Worm (Caenorhabditis elegans): ENCODE measurements around the gene F54E7.9.

F54E7.9 gene

ce11 chrIII:5721888-5722287 is 44.2 kb upstream of the F54E7.9 start (continued):
- TF ChIP-seq nhr-6 (tag; optimal IDR thresholded peaks at IDR 0.05) (no peak), sem-4 (tag; optimal IDR thresholded peaks at IDR 0.05) (peak; percentile 74), ZK546.5 (tag; optimal IDR thresholded peaks at IDR 0.05) (no peak), ztf-11 (tag; optimal IDR thresholded peaks at IDR 0.05) (no peak)

ce11 chrIII:5721488-5721887 is 43.8 kb upstream of the F54E7.9 start:
- TF ChIP-seq nhr-237 (tag; optimal IDR thresholded peaks at IDR 0.05) (no peak), nhr-12 (tag; optimal IDR thresholded peaks at IDR 0.05) (no peak), sem-4 (tag; optimal IDR thresholded peaks at IDR 0.05) (no peak), unc-62 (GFP tag; optimal IDR thresholded peaks at IDR 0.05) (no peak), ceh-16 (tag; optimal IDR thresholded peaks at IDR 0.05) (no peak), ztf-1 (GFP tag; conservative IDR thresholded peaks at IDR 0.05) (no peak), ztf-11 (tag; optimal IDR thresholded peaks at IDR 0.05) (no peak), nhr-6 (tag; optimal IDR thresholded peaks at IDR 0.05) (no peak), gmeb-1 (tag; optimal IDR thresholded peaks at IDR 0.05) (no peak), Y55F3AM.14 (GFP tag; optimal IDR thresholded peaks at IDR 0.05) (no peak), dmd-4 (tag; optimal IDR thresholded peaks at IDR 0.05) (no peak), lin-39 (tag; optimal IDR thresholded peaks at IDR 0.05) (no peak), alr-1 (tag; optimal IDR thresholded peaks at IDR 0.05) (no peak), mbf-1 (tag; optimal IDR thresholded peaks at IDR 0.05) (no peak), lin-13 (GFP tag; optimal IDR thresholded peaks at IDR 0.05) (no peak)

ce11 chrIII:5720266-5721019 is 42.8 kb upstream of the F54E7.9 start:
- TF ChIP-seq nhr-129 (tag; optimal IDR thresholded peaks at IDR 0.05) = no peak
- TF ChIP-seq sma-9 (GFP tag; optimal IDR thresholded peaks at IDR 0.05) = peak; percentile 2
- TF ChIP-seq sma-9 (tag; optimal IDR thresholded peaks at IDR 0.05) = no peak

- TF ChIP-seq blmp-1 (tag; optimal IDR thresholded peaks at IDR 0.05; ENCODE audit: insufficient read depth) (no peak), gmeb-1 (tag; optimal IDR thresholded peaks at IDR 0.05) (peak; percentile 35), lsy-2 (tag; optimal IDR thresholded peaks at IDR 0.05) (peak; percentile 8 to 18), nhr-11 (tag; optimal IDR thresholded peaks at IDR 0.05) (no peak)
Measured at ce11 chrIII:5719832-5720194, 42.1 kb upstream of the F54E7.9 start.

ce11 chrIII:5719105-5719831 is 41.6 kb upstream of the F54E7.9 start:
- TF ChIP-seq ceh-16 (tag; optimal IDR thresholded peaks at IDR 0.05) (peak; percentile 80), egl-27 (tag; optimal IDR thresholded peaks at IDR 0.05) (no peak)

- no peak for TF ChIP-seq ztf-4 (tag; optimal IDR thresholded peaks at IDR 0.05)
- peak; percentile 4 for TF ChIP-seq ceh-16 (tag; optimal IDR thresholded peaks at IDR 0.05)
Measured at ce11 chrIII:5718385-5718784, 40.7 kb upstream of the F54E7.9 start.

ce11 chrIII:5717173-5717748 is 39.6 kb upstream of the F54E7.9 start:
- no peak for TF ChIP-seq ceh-82 (tag; optimal IDR thresholded peaks at IDR 0.05)
- peak; percentile 28 for TF ChIP-seq ama-1 (optimal IDR thresholded peaks at IDR 0.05)

ce11 chrIII:5715467-5715866 is 37.8 kb upstream of the F54E7.9 start:
- TF ChIP-seq skn-1 (tag; optimal IDR thresholded peaks at IDR 0.05) (no peak), mab-5 (tag; optimal IDR thresholded peaks at IDR 0.05) (no peak), lsy-2 (tag; optimal IDR thresholded peaks at IDR 0.05) (peak in 1 of 2 experiments; percentile 64), nhr-6 (tag; optimal IDR thresholded peaks at IDR 0.05) (no peak), nhr-12 (tag; optimal IDR thresholded peaks at IDR 0.05) (no peak), ztf-1 (GFP tag; conservative IDR thresholded peaks at IDR 0.05) (no peak), alr-1 (tag; optimal IDR thresholded peaks at IDR 0.05) (no peak), gmeb-1 (tag; optimal IDR thresholded peaks at IDR 0.05) (no peak), F13H6.1 (tag; optimal IDR thresholded peaks at IDR 0.05) (peak; percentile 75), elt-1 (tag; optimal IDR thresholded peaks at IDR 0.05) (no peak), fos-1 (tag; optimal IDR thresholded peaks at IDR 0.05) (peak; percentile 54), lin-39 (tag; optimal IDR thresholded peaks at IDR 0.05) (no peak), sem-4 (tag; optimal IDR thresholded peaks at IDR 0.05) (peak; percentile 62), ZK546.5 (tag; optimal IDR thresholded peaks at IDR 0.05) (no peak), sma-9 (GFP tag; optimal IDR thresholded peaks at IDR 0.05) (no peak), sma-9 (tag; optimal IDR thresholded peaks at IDR 0.05) (no peak), aly-2 (tag; optimal IDR thresholded peaks at IDR 0.05) (no peak), R02D3.7 (tag; optimal IDR thresholded peaks at IDR 0.05) (no peak), nhr-23 (tag; optimal IDR thresholded peaks at IDR 0.05) (no peak), Y55F3AM.14 (GFP tag; optimal IDR thresholded peaks at IDR 0.05) (peak; percentile 70), nhr-10 (tag; optimal IDR thresholded peaks at IDR 0.05) (no peak), mbf-1 (tag; optimal IDR thresholded peaks at IDR 0.05) (no peak), unc-39 (tag; optimal IDR thresholded peaks at IDR 0.05) (no peak)
